Fruit fly (Drosophila melanogaster) Kc167 (cell line): Measurements from ENCODE around the gene Sfp77F.

Source experiments
- Myc ChIP-seq: fragments of >200 bp; optimal IDR thresholded peaks from 2 replicates; lab custom pipeline; 2017; ENCODE audit warnings: missing external identifiers
- Sin3A ChIP-seq: fragments of >200 bp; optimal IDR thresholded peaks from 2 replicates; lab custom pipeline; 2018; ENCODE audit warnings: missing external identifiers
- h ChIP-seq: fragments of >200 bp; optimal IDR thresholded peaks from 3 replicates; lab custom pipeline; 2018; ENCODE audit warnings: missing external identifiers
- insv ChIP-seq: fragments of >200 bp; optimal IDR thresholded peaks from 3 replicates; lab custom pipeline; 2018; ENCODE audit warnings: missing external identifiers
- psq ChIP-seq: fragments of >200 bp; optimal IDR thresholded peaks from 2 replicates; lab custom pipeline; 2017; ENCODE audit warnings: missing external identifiers
- ttk ChIP-seq: sonication (Bioruptor generic); optimal IDR thresholded peaks from 2 replicates; lab custom pipeline; 2017; ENCODE audit warnings: missing external identifiers

DNA sequence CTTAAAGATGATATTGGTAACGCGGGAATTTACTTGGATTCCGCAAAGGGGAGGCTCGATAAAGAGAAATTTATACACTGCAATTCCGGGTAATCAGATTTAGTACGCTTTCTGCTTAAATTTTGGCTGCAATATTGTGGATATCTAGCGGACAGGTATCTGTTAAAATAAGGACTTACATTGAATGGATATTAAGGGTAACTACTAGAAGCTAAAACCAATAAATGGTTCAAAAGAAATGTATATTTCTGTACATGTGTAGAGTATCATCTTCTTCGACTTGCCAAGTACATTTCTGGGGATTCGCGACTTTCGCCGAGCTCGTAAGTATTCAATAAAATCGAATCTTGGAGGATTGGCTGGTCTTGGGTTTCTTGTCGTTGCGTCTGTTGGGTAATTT, 32.2 kb upstream of the Sfp77F start:
- TF ChIP-seq psq (lab: Kevin White, UChicago) (no peak), Myc (lab: Kevin White, UChicago) (no peak), h (lab: Kevin White, UChicago) (no peak), insv (lab: Kevin White, UChicago) (no peak), Sin3A (lab: Kevin White, UChicago) (no peak), ttk (no peak)
